Worm (Caenorhabditis elegans) whole organism, L1 larva: Measurements from ENCODE around the gene epn-1.

Source experiments
- C04F5.9 ChIP-seq: sonication (generic microtip); optimal IDR thresholded peaks from 2 replicates; lab custom pipeline; 2016; ENCODE audit warnings: missing genetic modification characterization, missing compliant biosample characterization
- C16A3.4 ChIP-seq: fragments of 150-350 bp; optimal IDR thresholded peaks from 2 replicates; lab custom pipeline; 2014; ENCODE audit warnings: missing biosample characterization, missing genetic modification characterization
- C34B4.2 ChIP-seq: sonication (generic microtip); optimal IDR thresholded peaks from 2 replicates; lab custom pipeline; 2017; ENCODE audit warnings: mild to moderate bottlenecking, missing genetic modification characterization, missing compliant biosample characterization
- F16B12.6 ChIP-seq: fragments of 150-350 bp; optimal IDR thresholded peaks from 2 replicates; lab custom pipeline; 2014; ENCODE audit warnings: missing biosample characterization, missing genetic modification characterization
- Y116A8C.19 ChIP-seq: sonication (generic microtip); optimal IDR thresholded peaks from 2 replicates; lab custom pipeline; 2016; ENCODE audit warnings: missing compliant biosample characterization, missing genetic modification characterization, borderline replicate concordance
- aha-1 ChIP-seq: fragments of 150-350 bp; optimal IDR thresholded peaks from 2 replicates; lab custom pipeline; 2014; ENCODE audit warnings: missing biosample characterization, missing genetic modification characterization
- alr-1 ChIP-seq: fragments of 200-800 bp; sonication (Bioruptor generic); optimal IDR thresholded peaks from 2 replicates; lab custom pipeline; 2018; ENCODE audit warnings: borderline replicate concordance, mild to moderate bottlenecking, missing genetic modification characterization, missing compliant biosample characterization
- ama-1 ChIP-seq: fragments of 150-350 bp; optimal IDR thresholded peaks from 2 replicates; lab custom pipeline; 2014
- ceh-63 ChIP-seq: fragments of 200-800 bp; sonication (Bioruptor generic); optimal IDR thresholded peaks from 2 replicates; lab custom pipeline; 2018; ENCODE audit warnings: mild to moderate bottlenecking, missing genetic modification characterization, missing compliant biosample characterization
- ceh-8 ChIP-seq: fragments of 200-800 bp; sonication (Bioruptor generic); optimal IDR thresholded peaks from 2 replicates; lab custom pipeline; 2018; ENCODE audit warnings: mild to moderate bottlenecking, missing genetic modification characterization, moderate library complexity, missing compliant biosample characterization
- ceh-82 ChIP-seq, 3 experiments: fragments of 150-350 bp in 1 of 3; sonication (generic microtip) in 2 of 3; optimal IDR thresholded peaks; 2 replicates each; lab custom pipeline; 2014 to 2017; ENCODE audit warnings: missing biosample characterization in 3 of 3, missing genetic modification characterization in 3 of 3
- ceh-90 ChIP-seq: sonication (generic microtip); optimal IDR thresholded peaks from 2 replicates; lab custom pipeline; 2016; ENCODE audit warnings: missing genetic modification characterization, missing compliant biosample characterization
- ces-1 ChIP-seq: fragments of 150-350 bp; optimal IDR thresholded peaks from 2 replicates; lab custom pipeline; 2014; ENCODE audit warnings: missing biosample characterization, missing genetic modification reagents, missing genetic modification characterization
- dpl-1 ChIP-seq, 3 experiments: fragments of 150-350 bp in 2 of 3; sonication (generic microtip) in 1 of 3; optimal IDR thresholded peaks; 2 replicates each; lab custom pipeline; 2014 to 2017; ENCODE audit warnings: missing biosample characterization in 3 of 3, missing genetic modification characterization in 3 of 3, missing genetic modification reagents in 3 of 3
- efl-3 ChIP-seq: fragments of 200-800 bp; sonication (Bioruptor generic); optimal IDR thresholded peaks from 2 replicates; lab custom pipeline; 2018; ENCODE audit warnings: mild to moderate bottlenecking, missing genetic modification characterization, missing compliant biosample characterization
- egl-13 ChIP-seq: sonication (generic microtip); optimal IDR thresholded peaks from 2 replicates; lab custom pipeline; 2016; ENCODE audit warnings: missing genotype, missing genetic modification reagents, missing genetic modification characterization, missing compliant biosample characterization
- elt-2 ChIP-seq: sonication (generic microtip); optimal IDR thresholded peaks from 2 replicates; lab custom pipeline; 2016; ENCODE audit warnings: missing genetic modification characterization, mild to moderate bottlenecking, inconsistent platforms, missing compliant biosample characterization, missing genetic modification reagents
- ets-5 ChIP-seq: fragments of 200-800 bp; sonication (Bioruptor generic); IDR thresholded peaks from 2 replicates; pipeline ENCODE4 v1.3.6; 2022; ENCODE audit warnings: missing genetic modification characterization, missing compliant biosample characterization
- fkh-10 ChIP-seq: sonication (generic microtip); optimal IDR thresholded peaks from 2 replicates; lab custom pipeline; 2017; ENCODE audit warnings: missing biosample characterization, missing genetic modification reagents, missing genetic modification characterization
- fkh-4 ChIP-seq: sonication (generic microtip); optimal IDR thresholded peaks from 2 replicates; lab custom pipeline; 2016; ENCODE audit warnings: missing compliant biosample characterization, missing genetic modification characterization, borderline replicate concordance
- fkh-8 ChIP-seq: sonication (generic microtip); optimal IDR thresholded peaks from 2 replicates; lab custom pipeline; 2016; ENCODE audit warnings: mild to moderate bottlenecking, missing genetic modification characterization, missing compliant biosample characterization
- grh-1 ChIP-seq: fragments of 200-800 bp; sonication (Bioruptor generic); IDR thresholded peaks from 2 replicates; pipeline ENCODE4 v1.3.6; 2022; ENCODE audit warnings: missing genetic modification reagents, missing genetic modification characterization, missing compliant biosample characterization
- hpl-2 ChIP-seq: fragments of 150-350 bp; optimal IDR thresholded peaks from 2 replicates; lab custom pipeline; 2014; ENCODE audit warnings: missing biosample characterization, missing genetic modification reagents, missing genetic modification characterization
- irx-1 ChIP-seq: sonication (generic microtip); optimal IDR thresholded peaks from 2 replicates; lab custom pipeline; 2016; ENCODE audit warnings: missing genetic modification characterization, missing compliant biosample characterization
- isw-1 ChIP-seq: fragments of 200-800 bp; sonication (Bioruptor generic); IDR thresholded peaks from 2 replicates; pipeline ENCODE4 v1.3.6; 2022; ENCODE audit warnings: missing genetic modification characterization, missing compliant biosample characterization
- jun-1 ChIP-seq: fragments of 150-350 bp; optimal IDR thresholded peaks from 2 replicates; lab custom pipeline; 2014; ENCODE audit warnings: missing biosample characterization, missing genetic modification reagents, missing genetic modification characterization
- lin-14 ChIP-seq: fragments of 200-800 bp; sonication (Bioruptor generic); optimal IDR thresholded peaks from 2 replicates; lab custom pipeline; 2018; ENCODE audit warnings: mild to moderate bottlenecking, missing genetic modification characterization, moderate library complexity, missing compliant biosample characterization
- lin-39 ChIP-seq: fragments of 150-350 bp; optimal IDR thresholded peaks from 2 replicates; lab custom pipeline; 2014; ENCODE audit warnings: missing biosample characterization, missing genetic modification reagents, missing genetic modification characterization
- lir-3 ChIP-seq: sonication (generic microtip); optimal IDR thresholded peaks from 2 replicates; lab custom pipeline; 2016; ENCODE audit warnings: mild to moderate bottlenecking, missing genetic modification characterization, moderate library complexity, missing compliant biosample characterization; ENCODE audit not compliant: poor library complexity
- mab-9 ChIP-seq: fragments of 200-800 bp; sonication (Bioruptor generic); IDR thresholded peaks from 2 replicates; pipeline ENCODE4 v1.3.6; 2022; ENCODE audit warnings: missing genetic modification reagents, missing genetic modification characterization, missing compliant biosample characterization
- nhr-11 ChIP-seq: fragments of 150-350 bp; optimal IDR thresholded peaks from 2 replicates; lab custom pipeline; 2014; ENCODE audit warnings: missing biosample characterization, missing genetic modification characterization
- nhr-12 ChIP-seq: sonication (generic microtip); optimal IDR thresholded peaks from 2 replicates; lab custom pipeline; 2017; ENCODE audit warnings: missing biosample characterization, missing genetic modification characterization
- nhr-19 ChIP-seq: fragments of 200-800 bp; sonication (Bioruptor generic); conservative IDR thresholded peaks from 2 replicates; pipeline ENCODE4 v1.3.6; 2022; ENCODE audit warnings: missing genetic modification characterization, missing compliant biosample characterization
- nhr-20 ChIP-seq: sonication (generic microtip); optimal IDR thresholded peaks from 2 replicates; lab custom pipeline; 2016; ENCODE audit warnings: mild to moderate bottlenecking, missing genetic modification characterization, missing compliant biosample characterization
- nhr-237 ChIP-seq: fragments of 150-350 bp; optimal IDR thresholded peaks from 2 replicates; lab custom pipeline; 2014; ENCODE audit warnings: missing biosample characterization, missing genetic modification characterization
- nhr-76 ChIP-seq: sonication (generic microtip); optimal IDR thresholded peaks from 2 replicates; lab custom pipeline; 2017; ENCODE audit warnings: missing biosample characterization, missing genetic modification characterization
- nhr-90 ChIP-seq: sonication (generic microtip); optimal IDR thresholded peaks from 2 replicates; lab custom pipeline; 2016; ENCODE audit warnings: mild to moderate bottlenecking, missing genetic modification characterization, missing compliant biosample characterization; ENCODE audit not compliant: poor library complexity
- pax-3 ChIP-seq: fragments of 200-800 bp; sonication (Bioruptor generic); optimal IDR thresholded peaks from 2 replicates; lab custom pipeline; 2018; ENCODE audit warnings: mild to moderate bottlenecking, missing genetic modification characterization, moderate library complexity, missing compliant biosample characterization
- snpc-4 ChIP-seq: fragments of 150-350 bp; optimal IDR thresholded peaks from 2 replicates; lab custom pipeline; 2014; ENCODE audit warnings: missing biosample characterization, missing genetic modification characterization
- snu-23 ChIP-seq: sonication (generic microtip); optimal IDR thresholded peaks from 2 replicates; lab custom pipeline; 2016; ENCODE audit warnings: missing genetic modification characterization, missing compliant biosample characterization
- sox-4 ChIP-seq: sonication (generic microtip); optimal IDR thresholded peaks from 2 replicates; lab custom pipeline; 2016; ENCODE audit warnings: missing genetic modification characterization, missing compliant biosample characterization
- sptf-1 ChIP-seq: fragments of 150-350 bp; optimal IDR thresholded peaks from 2 replicates; lab custom pipeline; 2014; ENCODE audit warnings: missing biosample characterization, missing genetic modification characterization
- tlp-1 ChIP-seq: fragments of 150-350 bp; optimal IDR thresholded peaks from 2 replicates; lab custom pipeline; 2014; ENCODE audit warnings: missing biosample characterization, missing genetic modification characterization
- unc-30 ChIP-seq: sonication (generic microtip); optimal IDR thresholded peaks from 2 replicates; lab custom pipeline; 2017; ENCODE audit warnings: missing biosample characterization, missing genetic modification characterization
- unc-86 ChIP-seq: sonication (generic microtip); optimal IDR thresholded peaks from 2 replicates; lab custom pipeline; 2016; ENCODE audit warnings: missing genetic modification characterization, missing compliant biosample characterization
- zag-1 ChIP-seq: fragments of 150-350 bp; optimal IDR thresholded peaks from 2 replicates; lab custom pipeline; 2014; ENCODE audit warnings: missing biosample characterization, missing genetic modification characterization
- ztf-11 ChIP-seq, 2 experiments: sonication (generic microtip); optimal IDR thresholded peaks; 2 replicates each; lab custom pipeline; 2016 to 2017; ENCODE audit warnings: missing genetic modification characterization in 2 of 2, missing biosample characterization in 1 of 2, missing compliant biosample characterization in 1 of 2

The epn-1 gene

ce11 chrX:14831531-14831930 lies 13.2 kb upstream of the epn-1 start, which contains the start of gene dpf-2:
dpf-2 (plus strand) TSS chrX:14831831.
- no peak for TF ChIP-seq alr-1 (tag; lab: Kevin White, UChicago)
- no peak for TF ChIP-seq snpc-4 (tag; lab: Kevin White, UChicago)
- TF ChIP-seq elt-2: no peak
- no peak for TF ChIP-seq C16A3.4
- TF ChIP-seq fkh-4 (tag; lab: Kevin White, UChicago): no peak
- peak; percentile 13 for TF ChIP-seq egl-13

ce11 chrX:14828766-14829165 lies 10.5 kb upstream of the epn-1 start:
- TF ChIP-seq F16B12.6 (tag; lab: Kevin White, UChicago) (no peak), ceh-63 (GFP tag; lab: Kevin White, UChicago) (no peak), C16A3.4 (no peak), sox-4 (tag; lab: Kevin White, UChicago) (no peak), alr-1 (tag; lab: Kevin White, UChicago) (no peak), ama-1 (lab: Kevin White, UChicago) (no peak), C04F5.9 (no peak), mab-9 (GFP tag; lab: Robert Waterston, UW) (no peak), elt-2 (no peak)

ce11 chrX:14824490-14825050 lies 6.3 kb upstream of the epn-1 start, which contains the start of gene mbk-1:
mbk-1 (minus strand) TSS chrX:14824540.
- TF ChIP-seq lin-14 (GFP tag; lab: Kevin White, UChicago) (peak; percentile 97), zag-1 (tag; lab: Kevin White, UChicago) (no peak), nhr-90 (tag; lab: Kevin White, UChicago) (peak; percentile 54), fkh-8 (peak; percentile 40), isw-1 (GFP tag; lab: Robert Waterston, UW) (no peak), nhr-12 (tag; lab: Kevin White, UChicago) (no peak), sptf-1 (tag; lab: Kevin White, UChicago) (no peak), F16B12.6 (tag; lab: Kevin White, UChicago) (no peak), ceh-90 (tag; lab: Kevin White, UChicago) (no peak), nhr-76 (tag; lab: Kevin White, UChicago) (no peak), fkh-10 (no peak), ets-5 (GFP tag; lab: Robert Waterston, UW) (no peak), nhr-237 (no peak), alr-1 (tag; lab: Kevin White, UChicago) (no peak), C34B4.2 (tag; lab: Kevin White, UChicago) (no peak), Y116A8C.19 (tag; lab: Kevin White, UChicago) (no peak), nhr-19 (GFP tag; lab: Robert Waterston, UW) (peak; percentile 47), unc-30 (tag; lab: Kevin White, UChicago) (no peak), C16A3.4 (peak; percentile 60), aha-1 (tag; lab: Kevin White, UChicago) (no peak), C04F5.9 (no peak), efl-3 (GFP tag; lab: Kevin White, UChicago) (no peak), tlp-1 (tag; lab: Kevin White, UChicago) (no peak), hpl-2 (no peak), ces-1 (GFP tag; lab: Kevin White, UChicago) (no peak), snu-23 (GFP tag; lab: Kevin White, UChicago) (peak; percentile 83), dpl-1 (GFP tag; optimal IDR thresholded peaks at IDR 0.05; lab: Kevin White, UChicago) (peak in 2 of 3 experiments; percentile 28 to 41), egl-13 (peak; percentile 57), elt-2 (peak; percentile 56), irx-1 (tag; lab: Kevin White, UChicago) (peak; percentile 39), unc-86 (tag; lab: Kevin White, UChicago) (peak; percentile 43), ceh-8 (GFP tag; lab: Kevin White, UChicago) (no peak), jun-1 (tag; lab: Kevin White, UChicago) (peak; percentile 17), nhr-20 (peak; percentile 83), pax-3 (tag; lab: Kevin White, UChicago) (no peak), ceh-82 (tag; optimal IDR thresholded peaks at IDR 0.05; lab: Kevin White, UChicago) (peak in 2 of 3 experiments; percentile 11 to 59), grh-1 (GFP tag; lab: Robert Waterston, UW) (peak; percentile 40), lin-39 (tag; lab: Kevin White, UChicago) (no peak), nhr-11 (tag; lab: Kevin White, UChicago) (no peak), ceh-63 (GFP tag; lab: Kevin White, UChicago) (no peak), ztf-11 (tag; optimal IDR thresholded peaks at IDR 0.05; lab: Kevin White, UChicago) (peak in 1 of 2 experiments; percentile 11), lir-3 (tag; lab: Kevin White, UChicago) (no peak)
